Worm (Caenorhabditis elegans) whole organism, young adult: ENCODE results near the gene pas-6.

Experiments
- F22D6.2 ChIP-seq: sonication (generic microtip); optimal IDR thresholded peaks from 2 replicates; lab custom pipeline; 2016; ENCODE audit warnings: mild to moderate bottlenecking, missing genetic modification characterization, missing compliant biosample characterization
- K11D2.4 ChIP-seq: fragments of 200-800 bp; sonication (Bioruptor generic); IDR thresholded peaks from 2 replicates; pipeline ENCODE4 v1.3.6; 2022; ENCODE audit warnings: missing genetic modification reagents, missing genetic modification characterization, missing compliant biosample characterization
- Y95B8A.8 ChIP-seq: fragments of 200-800 bp; sonication (Bioruptor generic); IDR thresholded peaks from 2 replicates; pipeline ENCODE4 v1.3.6; 2022; ENCODE audit warnings: missing genetic modification reagents, missing genetic modification characterization, missing compliant biosample characterization
- attf-6 ChIP-seq: fragments of 200-800 bp; sonication (Bioruptor generic); IDR thresholded peaks from 2 replicates; pipeline ENCODE4 v1.3.6; 2022; ENCODE audit warnings: missing genetic modification reagents, missing genetic modification characterization, missing compliant biosample characterization
- bed-1 ChIP-seq: fragments of 200-800 bp; sonication (Bioruptor generic); IDR thresholded peaks from 2 replicates; pipeline ENCODE4 v1.3.6; 2022; ENCODE audit warnings: missing genetic modification reagents, missing genetic modification characterization, missing compliant biosample characterization
- die-1 ChIP-seq: sonication (generic microtip); optimal IDR thresholded peaks from 2 replicates; lab custom pipeline; 2016; ENCODE audit warnings: missing genotype, mild to moderate bottlenecking, missing genetic modification characterization, missing compliant biosample characterization
- dpff-1 ChIP-seq: sonication (generic microtip); optimal IDR thresholded peaks from 2 replicates; lab custom pipeline; 2017; ENCODE audit warnings: mild to moderate bottlenecking, missing genetic modification characterization, missing compliant biosample characterization
- egl-18 ChIP-seq: fragments of 200-800 bp; sonication (Bioruptor generic); IDR thresholded peaks from 2 replicates; pipeline ENCODE4 v1.3.6; 2022; ENCODE audit warnings: missing genetic modification reagents, missing genetic modification characterization, missing compliant biosample characterization
- hlh-12 ChIP-seq: sonication (generic microtip); optimal IDR thresholded peaks from 2 replicates; lab custom pipeline; 2016; ENCODE audit warnings: missing genetic modification characterization, missing compliant biosample characterization
- hmg-1.2 ChIP-seq: fragments of 200-800 bp; sonication (Bioruptor generic); IDR thresholded peaks from 2 replicates; pipeline ENCODE4 v1.3.6; 2022; ENCODE audit warnings: missing genetic modification reagents, missing genetic modification characterization, missing compliant biosample characterization
- hmg-20 ChIP-seq: fragments of 200-800 bp; sonication (Bioruptor generic); IDR thresholded peaks from 2 replicates; pipeline ENCODE4 v1.3.6; 2022; ENCODE audit warnings: missing genetic modification reagents, missing genetic modification characterization, missing compliant biosample characterization
- lag-1 ChIP-seq: fragments of 200-800 bp; sonication (Bioruptor generic); IDR thresholded peaks from 2 replicates; pipeline ENCODE4 v1.3.6; 2022; ENCODE audit warnings: missing genetic modification reagents, missing genetic modification characterization, missing compliant biosample characterization
- let-607 ChIP-seq, 2 experiments: fragments of 200-800 bp in 1 of 2; sonication (Bioruptor generic) in 1 of 2; sonication (generic microtip) in 1 of 2; optimal IDR thresholded peaks; 2 replicates each; lab custom pipeline; 2016 to 2018; ENCODE audit warnings: mild to moderate bottlenecking in 2 of 2, missing compliant biosample characterization in 2 of 2, missing genetic modification characterization in 2 of 2, moderate library complexity in 2 of 2, missing genotype in 1 of 2
- lin-35 ChIP-seq, 3 experiments: fragments of 150-350 bp in 2 of 3; sonication (generic microtip) in 1 of 3; optimal IDR thresholded peaks; 2 replicates each; lab custom pipeline; 2014 to 2018; ENCODE audit warnings: missing biosample characterization in 3 of 3, missing genetic modification characterization in 3 of 3, missing genetic modification reagents in 3 of 3
- lin-54 ChIP-seq: fragments of 200-800 bp; sonication (Bioruptor generic); optimal IDR thresholded peaks from 2 replicates; lab custom pipeline; 2018; ENCODE audit warnings: mild to moderate bottlenecking, missing genetic modification characterization, missing compliant biosample characterization
- lir-1 ChIP-seq: fragments of 200-800 bp; sonication (Bioruptor generic); conservative IDR thresholded peaks from 2 replicates; pipeline ENCODE4 v1.3.6; 2022; ENCODE audit warnings: missing genetic modification reagents, missing genetic modification characterization, missing compliant biosample characterization
- madf-3 ChIP-seq: fragments of 200-800 bp; sonication (Bioruptor generic); IDR thresholded peaks from 2 replicates; pipeline ENCODE4 v1.3.6; 2022; ENCODE audit warnings: missing genetic modification reagents, missing genetic modification characterization, missing compliant biosample characterization
- madf-6 ChIP-seq: fragments of 200-800 bp; sonication (Bioruptor generic); IDR thresholded peaks from 2 replicates; pipeline ENCODE4 v1.3.6; 2022; ENCODE audit warnings: missing genetic modification reagents, missing genetic modification characterization, missing compliant biosample characterization
- mcd-1 ChIP-seq: fragments of 200-800 bp; sonication (Bioruptor generic); IDR thresholded peaks from 2 replicates; pipeline ENCODE4 v1.3.6; 2022; ENCODE audit warnings: missing genetic modification reagents, missing genetic modification characterization, missing compliant biosample characterization
- mel-28 ChIP-seq: sonication (generic microtip); optimal IDR thresholded peaks from 2 replicates; lab custom pipeline; 2016; ENCODE audit warnings: borderline replicate concordance, mild to moderate bottlenecking, missing genetic modification characterization, missing compliant biosample characterization
- mxl-1 ChIP-seq: sonication (generic microtip); optimal IDR thresholded peaks from 2 replicates; lab custom pipeline; 2016; ENCODE audit warnings: missing genetic modification characterization, missing compliant biosample characterization
- nfya-2 ChIP-seq: fragments of 200-800 bp; sonication (Bioruptor generic); IDR thresholded peaks from 2 replicates; pipeline ENCODE4 v1.3.6; 2022; ENCODE audit warnings: missing genetic modification reagents, missing genetic modification characterization, missing compliant biosample characterization
- nhr-80 ChIP-seq: sonication (generic microtip); optimal IDR thresholded peaks from 2 replicates; lab custom pipeline; 2016; ENCODE audit warnings: missing genetic modification characterization, missing compliant biosample characterization
- pbrm-1 ChIP-seq: fragments of 200-800 bp; sonication (Bioruptor generic); IDR thresholded peaks from 2 replicates; pipeline ENCODE4 v1.3.6; 2022; ENCODE audit warnings: missing genetic modification reagents, missing genetic modification characterization, missing compliant biosample characterization
- pha-4 ChIP-seq: fragments of 150-350 bp; sonication (generic microtip); optimal IDR thresholded peaks from 2 replicates; lab custom pipeline; 2014; ENCODE audit warnings: missing biosample characterization, missing genetic modification reagents, missing genetic modification characterization
- snpc-1.1 ChIP-seq: sonication (generic microtip); optimal IDR thresholded peaks from 2 replicates; lab custom pipeline; 2017; ENCODE audit warnings: missing genetic modification characterization, mild to moderate bottlenecking, missing compliant biosample characterization, antibody characterized with exemption, moderate library complexity, missing genotype, missing genetic modification reagents; ENCODE audit not compliant: insufficient read depth
- snpc-3.4 ChIP-seq: sonication (generic microtip); optimal IDR thresholded peaks from 2 replicates; lab custom pipeline; 2017; ENCODE audit warnings: missing genetic modification characterization, mild to moderate bottlenecking, missing compliant biosample characterization, antibody characterized with exemption, moderate library complexity, missing genotype, missing genetic modification reagents
- snpc-4 ChIP-seq, 5 experiments: fragments of 150-350 bp in 1 of 5; sonication (generic microtip) in 4 of 5; optimal IDR thresholded peaks; 2 replicates each; lab custom pipeline; 2014 to 2018; ENCODE audit warnings: missing genetic modification characterization in 5 of 5, missing biosample characterization in 3 of 5, antibody characterized with exemption in 2 of 5, mild to moderate bottlenecking in 2 of 5, missing compliant biosample characterization in 2 of 5, missing genotype in 2 of 5, moderate library complexity in 2 of 5, missing genetic modification reagents in 1 of 5
- sptf-2 ChIP-seq: fragments of 200-800 bp; sonication (Bioruptor generic); optimal IDR thresholded peaks from 2 replicates; lab custom pipeline; 2018; ENCODE audit warnings: mild to moderate bottlenecking, missing genetic modification characterization, missing compliant biosample characterization
- tbx-9 ChIP-seq: sonication (generic microtip); optimal IDR thresholded peaks from 2 replicates; lab custom pipeline; 2016; ENCODE audit warnings: borderline replicate concordance, missing genetic modification characterization, inconsistent platforms, missing compliant biosample characterization
- xnd-1 ChIP-seq: sonication (generic microtip); optimal IDR thresholded peaks from 2 replicates; lab custom pipeline; 2016; ENCODE audit warnings: missing genotype, missing genetic modification reagents, missing genetic modification characterization, missing compliant biosample characterization
- ztf-18 ChIP-seq: sonication (generic microtip); optimal IDR thresholded peaks from 2 replicates; lab custom pipeline; 2016; ENCODE audit warnings: missing genotype, mild to moderate bottlenecking, missing genetic modification characterization, missing compliant biosample characterization

Gene pas-6

ce11 chrV:5606255-5606654 is 22.1 kb upstream of the pas-6 start, which contains the start of gene CD4.1:
Gene CD4.1, plus strand, starts transcription at chrV:5606555.
- no peak for TF ChIP-seq pha-4 (tag; lab: Kevin White, UChicago)
- TF ChIP-seq die-1 (tag; lab: Kevin White, UChicago), result no peak
- TF ChIP-seq mel-28 (tag; lab: Kevin White, UChicago), result no peak
- TF ChIP-seq egl-18 (GFP tag; lab: Robert Waterston, UW), result no peak
- TF ChIP-seq mcd-1 (GFP tag; lab: Robert Waterston, UW), result no peak
- no peak for TF ChIP-seq bed-1
- no peak for TF ChIP-seq dpff-1 (tag; lab: Kevin White, UChicago)
- no peak for TF ChIP-seq let-607 (tag; optimal IDR thresholded peaks at IDR 0.05; lab: Kevin White, UChicago)
- no peak for TF ChIP-seq lin-35 (GFP tag; optimal IDR thresholded peaks at IDR 0.05; lab: Kevin White, UChicago)
- no peak for TF ChIP-seq hlh-12 (tag; lab: Kevin White, UChicago)
- TF ChIP-seq Y95B8A.8 (GFP tag; lab: Robert Waterston, UW), result no peak
- TF ChIP-seq hmg-20, result no peak
- no peak for TF ChIP-seq madf-6
- no peak for TF ChIP-seq tbx-9 (tag; lab: Kevin White, UChicago)
- no peak for TF ChIP-seq F22D6.2 (tag; lab: Kevin White, UChicago)
- no peak for TF ChIP-seq hmg-1.2 (GFP tag; lab: Robert Waterston, UW)
- no peak for TF ChIP-seq sptf-2 (GFP tag; lab: Kevin White, UChicago)
- no peak for TF ChIP-seq mxl-1 (tag; lab: Kevin White, UChicago)
- no peak for TF ChIP-seq lag-1 (GFP tag; lab: Robert Waterston, UW)

DNA sequence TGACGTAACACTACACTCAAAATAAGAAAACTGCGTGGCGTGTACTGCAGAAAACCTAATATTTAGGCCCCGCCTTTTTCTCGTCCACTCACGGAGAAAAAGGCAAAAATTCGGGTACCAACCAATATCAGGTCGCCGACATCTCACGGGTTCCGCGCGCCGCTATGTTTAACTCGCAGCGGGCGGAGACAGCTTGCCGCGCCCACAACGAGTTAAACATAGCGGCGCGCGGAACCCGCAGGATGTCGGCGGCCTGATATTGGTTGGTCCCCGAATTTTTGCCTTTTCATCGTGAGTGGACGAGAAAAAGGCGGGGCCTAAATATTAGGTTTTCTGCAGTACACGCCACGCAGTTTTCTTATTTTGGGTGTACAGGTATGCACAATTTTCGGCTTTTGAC is 18.3 kb upstream of the pas-6 start:
- TF ChIP-seq snpc-4 (GFP tag; optimal IDR thresholded peaks at IDR 0.05; lab: Kevin White, UChicago) (peak; percentile 77), snpc-4 (tag; optimal IDR thresholded peaks at IDR 0.05; lab: Kevin White, UChicago) (peak in 3 of 4 experiments; percentile 79 to 98 (median 96)), attf-6 (GFP tag; lab: Robert Waterston, UW) (peak; percentile 12; the same call in 1 of the 2 replicates), snpc-1.1 (tag; lab: Kevin White, UChicago) (peak; percentile 79), xnd-1 (tag; lab: Kevin White, UChicago) (peak; percentile 7), pbrm-1 (GFP tag; lab: Robert Waterston, UW) (0 out of 2 replicates have a peak, but pooled peaks have one; percentile 16), snpc-3.4 (peak; percentile 32), hmg-1.2 (GFP tag; lab: Robert Waterston, UW) (peak; percentile 72), mcd-1 (GFP tag; lab: Robert Waterston, UW) (peak; percentile 39)

DNA sequence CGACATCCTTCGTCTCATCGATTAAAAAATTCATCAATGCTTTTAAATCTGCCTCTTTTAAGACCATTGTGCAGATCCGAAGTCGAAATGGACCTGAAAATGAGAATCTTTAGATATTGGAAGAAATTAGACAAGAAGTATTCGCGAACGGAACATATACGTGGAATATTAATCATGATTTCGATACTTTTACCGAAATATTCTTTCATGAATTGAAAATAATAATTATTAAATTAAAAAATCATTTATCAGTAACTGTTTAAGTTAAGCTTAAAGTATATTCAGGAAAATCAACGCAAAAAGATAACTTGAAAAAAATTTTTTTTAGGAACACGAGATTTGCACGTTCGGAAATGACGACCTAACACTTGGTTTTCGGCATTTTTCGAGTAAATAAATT is 17.1 kb upstream of the pas-6 start, which contains the start of gene CD4.8:
Gene CD4.8, minus strand, starts transcription at position 101 of the 400 bp plus-strand sequence.
- TF ChIP-seq madf-3 (no peak), ztf-18 (tag; lab: Kevin White, UChicago) (no peak), nhr-80 (tag; lab: Kevin White, UChicago) (no peak), hmg-20 (no peak), Y95B8A.8 (GFP tag; lab: Robert Waterston, UW) (no peak), lir-1 (GFP tag; lab: Robert Waterston, UW) (no peak), nfya-2 (GFP tag; lab: Robert Waterston, UW) (no peak), K11D2.4 (GFP tag; lab: Robert Waterston, UW) (no peak), lin-54 (no peak)
- TF ChIP-seq, all 124 proteins: peak for 0
